Worm (Caenorhabditis elegans) whole organism, L1 larva: ENCODE data around the gene C48B4.12.

Source experiments
- C16A3.4 ChIP-seq: fragments of 150-350 bp; optimal IDR thresholded peaks from 2 replicates; lab custom pipeline; 2014; ENCODE audit warnings: missing biosample characterization, missing genetic modification characterization
- C34B4.2 ChIP-seq: sonication (generic microtip); optimal IDR thresholded peaks from 2 replicates; lab custom pipeline; 2017; ENCODE audit warnings: mild to moderate bottlenecking, missing genetic modification characterization, missing compliant biosample characterization
- F16B12.6 ChIP-seq: fragments of 150-350 bp; optimal IDR thresholded peaks from 2 replicates; lab custom pipeline; 2014; ENCODE audit warnings: missing biosample characterization, missing genetic modification characterization
- aha-1 ChIP-seq: fragments of 150-350 bp; optimal IDR thresholded peaks from 2 replicates; lab custom pipeline; 2014; ENCODE audit warnings: missing biosample characterization, missing genetic modification characterization
- alr-1 ChIP-seq: fragments of 200-800 bp; sonication (Bioruptor generic); optimal IDR thresholded peaks from 2 replicates; lab custom pipeline; 2018; ENCODE audit warnings: borderline replicate concordance, mild to moderate bottlenecking, missing genetic modification characterization, missing compliant biosample characterization
- ama-1 ChIP-seq: fragments of 150-350 bp; optimal IDR thresholded peaks from 2 replicates; lab custom pipeline; 2014
- blmp-1 ChIP-seq: fragments of 150-350 bp; optimal IDR thresholded peaks from 2 replicates; lab custom pipeline; 2014; ENCODE audit warnings: missing biosample characterization, missing genetic modification characterization
- ceh-63 ChIP-seq: fragments of 200-800 bp; sonication (Bioruptor generic); optimal IDR thresholded peaks from 2 replicates; lab custom pipeline; 2018; ENCODE audit warnings: mild to moderate bottlenecking, missing genetic modification characterization, missing compliant biosample characterization
- ceh-90 ChIP-seq: sonication (generic microtip); optimal IDR thresholded peaks from 2 replicates; lab custom pipeline; 2016; ENCODE audit warnings: missing genetic modification characterization, missing compliant biosample characterization
- ces-1 ChIP-seq: fragments of 150-350 bp; optimal IDR thresholded peaks from 2 replicates; lab custom pipeline; 2014; ENCODE audit warnings: missing biosample characterization, missing genetic modification reagents, missing genetic modification characterization
- efl-1 ChIP-seq, 4 experiments: fragments of 150-350 bp; optimal IDR thresholded peaks in 3 of 4; peaks in 1 of 4; 1 replicate in 1 of 4; 2 replicates in 3 of 4; lab custom pipeline; 2014; ENCODE audit warnings: missing biosample characterization in 2 of 4, missing genetic modification characterization in 2 of 4, missing genetic modification reagents in 2 of 4
- efl-3 ChIP-seq: fragments of 200-800 bp; sonication (Bioruptor generic); optimal IDR thresholded peaks from 2 replicates; lab custom pipeline; 2018; ENCODE audit warnings: mild to moderate bottlenecking, missing genetic modification characterization, missing compliant biosample characterization
- egl-27 ChIP-seq, 2 experiments: fragments of 150-350 bp in 1 of 2; sonication (generic microtip); optimal IDR thresholded peaks; 3 replicates each; lab custom pipeline; 2017 to 2018; ENCODE audit warnings: missing biosample characterization in 2 of 2, missing genetic modification characterization in 2 of 2, missing genetic modification reagents in 2 of 2
- elt-3 ChIP-seq, 6 experiments: fragments of 150-350 bp in 1 of 6; sonication (generic microtip); optimal IDR thresholded peaks; 2 replicates each; lab custom pipeline; 2017 to 2018; ENCODE audit warnings: missing biosample characterization in 6 of 6, missing genetic modification characterization in 6 of 6, inconsistent platforms in 1 of 6
- ets-5 ChIP-seq: fragments of 200-800 bp; sonication (Bioruptor generic); IDR thresholded peaks from 2 replicates; pipeline ENCODE4 v1.3.6; 2022; ENCODE audit warnings: missing genetic modification characterization, missing compliant biosample characterization
- fkh-4 ChIP-seq: sonication (generic microtip); optimal IDR thresholded peaks from 2 replicates; lab custom pipeline; 2016; ENCODE audit warnings: missing compliant biosample characterization, missing genetic modification characterization, borderline replicate concordance
- grh-1 ChIP-seq: fragments of 200-800 bp; sonication (Bioruptor generic); IDR thresholded peaks from 2 replicates; pipeline ENCODE4 v1.3.6; 2022; ENCODE audit warnings: missing genetic modification reagents, missing genetic modification characterization, missing compliant biosample characterization
- isw-1 ChIP-seq: fragments of 200-800 bp; sonication (Bioruptor generic); IDR thresholded peaks from 2 replicates; pipeline ENCODE4 v1.3.6; 2022; ENCODE audit warnings: missing genetic modification characterization, missing compliant biosample characterization
- jun-1 ChIP-seq: fragments of 150-350 bp; optimal IDR thresholded peaks from 2 replicates; lab custom pipeline; 2014; ENCODE audit warnings: missing biosample characterization, missing genetic modification reagents, missing genetic modification characterization
- lin-15B ChIP-seq: fragments of 150-350 bp; sonication (generic microtip); optimal IDR thresholded peaks from 3 replicates; lab custom pipeline; 2014; ENCODE audit warnings: missing biosample characterization, missing genetic modification characterization
- lin-35 ChIP-seq, 2 experiments: fragments of 150-350 bp; optimal IDR thresholded peaks; 2 replicates each; lab custom pipeline; 2014; ENCODE audit warnings: missing biosample characterization in 2 of 2, missing genetic modification characterization in 2 of 2, missing genetic modification reagents in 2 of 2
- lin-39 ChIP-seq: fragments of 150-350 bp; optimal IDR thresholded peaks from 2 replicates; lab custom pipeline; 2014; ENCODE audit warnings: missing biosample characterization, missing genetic modification reagents, missing genetic modification characterization
- lir-3 ChIP-seq: sonication (generic microtip); optimal IDR thresholded peaks from 2 replicates; lab custom pipeline; 2016; ENCODE audit warnings: mild to moderate bottlenecking, missing genetic modification characterization, moderate library complexity, missing compliant biosample characterization; ENCODE audit not compliant: poor library complexity
- mef-2 ChIP-seq: fragments of 150-350 bp; optimal IDR thresholded peaks from 2 replicates; lab custom pipeline; 2014; ENCODE audit warnings: missing biosample characterization, missing genetic modification characterization
- nhr-19 ChIP-seq: fragments of 200-800 bp; sonication (Bioruptor generic); conservative IDR thresholded peaks from 2 replicates; pipeline ENCODE4 v1.3.6; 2022; ENCODE audit warnings: missing genetic modification characterization, missing compliant biosample characterization
- nhr-47 ChIP-seq: sonication (generic microtip); optimal IDR thresholded peaks from 2 replicates; lab custom pipeline; 2016; ENCODE audit warnings: mild to moderate bottlenecking, missing genetic modification characterization, moderate library complexity, missing compliant biosample characterization
- nhr-77 ChIP-seq: fragments of 150-350 bp; optimal IDR thresholded peaks from 2 replicates; lab custom pipeline; 2014; ENCODE audit warnings: missing biosample characterization, missing genetic modification characterization
- nhr-85 ChIP-seq: sonication (generic microtip); peaks from one replicate; lab custom pipeline; 2016; ENCODE audit warnings: missing genetic modification characterization, inconsistent platforms, missing compliant biosample characterization
- pag-3 ChIP-seq: sonication (generic microtip); optimal IDR thresholded peaks from 2 replicates; lab custom pipeline; 2017; ENCODE audit warnings: missing genetic modification characterization, mild to moderate bottlenecking, missing compliant biosample characterization, antibody characterized with exemption, borderline replicate concordance; ENCODE audit not compliant: insufficient read depth
- pax-3 ChIP-seq: fragments of 200-800 bp; sonication (Bioruptor generic); optimal IDR thresholded peaks from 2 replicates; lab custom pipeline; 2018; ENCODE audit warnings: mild to moderate bottlenecking, missing genetic modification characterization, moderate library complexity, missing compliant biosample characterization
- pqm-1 ChIP-seq: sonication (generic microtip); optimal IDR thresholded peaks from 3 replicates; lab custom pipeline; 2017; ENCODE audit warnings: missing biosample characterization, missing genetic modification characterization
- rnt-1 ChIP-seq: sonication (generic microtip); optimal IDR thresholded peaks from 2 replicates; lab custom pipeline; 2016; ENCODE audit warnings: mild to moderate bottlenecking, missing genetic modification characterization, moderate library complexity, missing compliant biosample characterization
- skn-1 ChIP-seq: fragments of 150-350 bp; optimal IDR thresholded peaks from 2 replicates; lab custom pipeline; 2014; ENCODE audit warnings: missing biosample characterization, missing genetic modification characterization
- snpc-4 ChIP-seq: fragments of 150-350 bp; optimal IDR thresholded peaks from 2 replicates; lab custom pipeline; 2014; ENCODE audit warnings: missing biosample characterization, missing genetic modification characterization
- sox-4 ChIP-seq: sonication (generic microtip); optimal IDR thresholded peaks from 2 replicates; lab custom pipeline; 2016; ENCODE audit warnings: missing genetic modification characterization, missing compliant biosample characterization
- sptf-1 ChIP-seq: fragments of 150-350 bp; optimal IDR thresholded peaks from 2 replicates; lab custom pipeline; 2014; ENCODE audit warnings: missing biosample characterization, missing genetic modification characterization
- tlp-1 ChIP-seq: fragments of 150-350 bp; optimal IDR thresholded peaks from 2 replicates; lab custom pipeline; 2014; ENCODE audit warnings: missing biosample characterization, missing genetic modification characterization
- unc-130 ChIP-seq: fragments of 150-350 bp; optimal IDR thresholded peaks from 2 replicates; lab custom pipeline; 2017; ENCODE audit warnings: missing biosample characterization, missing genetic modification characterization, inconsistent platforms
- unc-30 ChIP-seq: sonication (generic microtip); optimal IDR thresholded peaks from 2 replicates; lab custom pipeline; 2017; ENCODE audit warnings: missing biosample characterization, missing genetic modification characterization
- vab-15 ChIP-seq: sonication (generic microtip); optimal IDR thresholded peaks from 2 replicates; lab custom pipeline; 2017; ENCODE audit warnings: missing genotype, mild to moderate bottlenecking, missing genetic modification characterization, missing compliant biosample characterization
- zip-4 ChIP-seq: fragments of 200-800 bp; sonication (Bioruptor generic); optimal IDR thresholded peaks from 2 replicates; lab custom pipeline; 2018; ENCODE audit warnings: mild to moderate bottlenecking, missing genetic modification characterization, moderate library complexity, missing compliant biosample characterization
- ztf-11 ChIP-seq, 2 experiments: sonication (generic microtip); optimal IDR thresholded peaks; 2 replicates each; lab custom pipeline; 2016 to 2017; ENCODE audit warnings: missing genetic modification characterization in 2 of 2, missing biosample characterization in 1 of 2, missing compliant biosample characterization in 1 of 2
- ztf-4 ChIP-seq: fragments of 150-350 bp; optimal IDR thresholded peaks from 2 replicates; lab custom pipeline; 2014; ENCODE audit warnings: missing biosample characterization, missing genetic modification characterization

C48B4.12 gene

DNA sequence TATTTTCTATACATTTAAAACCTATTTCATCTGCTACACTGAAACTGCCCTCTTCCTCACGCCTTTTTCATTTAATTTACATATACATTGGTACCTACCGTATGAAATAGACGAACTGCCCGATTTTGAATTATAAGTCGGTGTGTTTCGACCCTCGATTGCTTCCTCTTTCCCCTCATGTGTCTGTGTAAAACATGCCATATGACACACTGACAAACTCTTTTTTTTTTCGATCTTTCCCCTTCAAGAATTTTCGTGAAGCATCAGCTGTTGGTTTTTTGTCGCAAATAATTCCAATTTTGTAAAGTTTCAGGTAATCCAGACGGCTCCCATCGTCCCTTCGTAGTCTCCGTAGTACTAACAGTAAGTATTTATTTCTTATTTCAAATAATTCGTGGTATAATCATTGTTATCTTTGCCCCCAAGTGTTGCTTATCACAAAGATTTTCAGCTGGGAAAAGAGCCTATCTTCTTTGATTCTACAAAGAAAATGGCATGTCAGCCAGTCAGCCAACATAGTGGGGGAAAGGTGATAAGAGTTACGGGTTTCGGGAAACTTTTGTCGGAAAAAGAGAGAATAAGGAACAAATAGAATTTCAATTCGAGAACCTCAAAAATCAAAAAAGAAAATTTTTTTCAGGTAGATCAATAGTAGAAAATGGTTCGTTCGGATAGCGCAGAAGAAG lies 24.8 kb downstream of the C48B4.12 start (continued):
- TF ChIP-seq jun-1 (tag; lab: Kevin White, UChicago), result no peak
- no peak for TF ChIP-seq blmp-1
- TF ChIP-seq nhr-85, result peak; percentile 60
- TF ChIP-seq aha-1 (tag; lab: Kevin White, UChicago), result no peak
- no peak for TF ChIP-seq skn-1 (tag; lab: Kevin White, UChicago)
- no peak for TF ChIP-seq mef-2
- no peak for TF ChIP-seq pax-3 (tag; lab: Kevin White, UChicago)
- no peak for TF ChIP-seq nhr-77

ce11 chrIII:9623460-9623859 lies 26.3 kb downstream of the C48B4.12 start:
- no peak for TF ChIP-seq isw-1 (GFP tag; lab: Robert Waterston, UW)
- TF ChIP-seq ama-1, result no peak
- no peak for TF ChIP-seq efl-1 (optimal IDR thresholded peaks at IDR 0.05; lab: Kevin White, UChicago)
- TF ChIP-seq efl-1 (GFP tag; optimal IDR thresholded peaks at IDR 0.05 in 1 of 2; lab: Kevin White, UChicago), result no peak
- TF ChIP-seq lin-15B (tag; lab: Kevin White, UChicago), result no peak
- no peak for TF ChIP-seq ces-1 (GFP tag; lab: Kevin White, UChicago)
- TF ChIP-seq F16B12.6 (tag; lab: Kevin White, UChicago), result no peak
- peak; percentile 43 for TF ChIP-seq ceh-63 (GFP tag; lab: Kevin White, UChicago)
- TF ChIP-seq, all 84 proteins: peak for 1

DNA sequence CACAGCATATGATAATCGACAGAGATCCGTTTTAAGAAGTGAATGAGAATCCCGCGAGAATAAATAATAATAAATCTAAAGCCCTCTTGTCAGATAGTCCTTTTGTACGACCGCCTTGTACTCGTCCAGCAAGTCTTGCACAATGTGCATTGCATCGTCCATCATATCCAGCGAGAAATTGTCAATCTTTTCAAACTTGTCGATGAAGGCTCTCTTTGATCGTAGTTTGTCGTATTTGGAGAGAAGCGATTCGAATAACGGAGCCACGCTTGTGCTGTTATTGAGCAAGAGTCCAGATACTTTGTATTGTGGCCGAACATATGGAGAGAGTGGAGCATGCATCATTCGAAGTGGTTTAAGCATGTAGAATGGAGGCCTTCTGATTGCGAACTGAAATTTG lies 29.5 kb downstream of the C48B4.12 start:
- TF ChIP-seq lir-3 (tag; lab: Kevin White, UChicago) (no peak), rnt-1 (tag; lab: Kevin White, UChicago) (peak; percentile 19)

- TF ChIP-seq blmp-1, result no peak
Measured at ce11 chrIII:9629054-9629453, 31.9 kb downstream of the C48B4.12 start, which contains the start of gene tbg-1. Gene tbg-1, minus strand, starts transcription at chrIII:9629154.

- TF ChIP-seq fkh-4 (tag; lab: Kevin White, UChicago) (no peak), nhr-47 (tag; lab: Kevin White, UChicago) (peak; percentile 77), elt-3 (tag; optimal IDR thresholded peaks at IDR 0.05; lab: Kevin White, UChicago) (no peak), unc-130 (tag; lab: Kevin White, UChicago) (peak; percentile 70), efl-3 (GFP tag; lab: Kevin White, UChicago) (no peak), lin-35 (GFP tag; optimal IDR thresholded peaks at IDR 0.05; lab: Kevin White, UChicago) (peak; percentile 50 to 69), efl-1 (optimal IDR thresholded peaks at IDR 0.05; lab: Kevin White, UChicago) (peak; percentile 48 to 70), efl-1 (GFP tag; optimal IDR thresholded peaks at IDR 0.05 in 1 of 2; lab: Kevin White, UChicago) (peak; percentile 63 to 98), ztf-11 (tag; optimal IDR thresholded peaks at IDR 0.05; lab: Kevin White, UChicago) (peak in 1 of 2 experiments; percentile 45), sox-4 (tag; lab: Kevin White, UChicago) (no peak), vab-15 (no peak), C16A3.4 (tag; lab: Kevin White, UChicago) (peak; percentile 56), nhr-77 (no peak), ceh-90 (peak; percentile 26), egl-27 (tag; optimal IDR thresholded peaks at IDR 0.05; lab: Kevin White, UChicago) (no peak), pqm-1 (tag; lab: Kevin White, UChicago) (no peak), F16B12.6 (tag; lab: Kevin White, UChicago) (peak; percentile 28), ztf-4 (peak; percentile 46), zip-4 (GFP tag; lab: Kevin White, UChicago) (peak; percentile 31), lin-39 (tag; lab: Kevin White, UChicago) (peak; percentile 4), unc-30 (tag; lab: Kevin White, UChicago) (no peak), ets-5 (GFP tag; lab: Robert Waterston, UW) (no peak), pag-3 (tag; lab: Kevin White, UChicago) (no peak), isw-1 (GFP tag; lab: Robert Waterston, UW) (no peak), snpc-4 (tag; lab: Kevin White, UChicago) (peak; percentile 39), C34B4.2 (tag; lab: Kevin White, UChicago) (no peak), nhr-19 (GFP tag; lab: Robert Waterston, UW) (peak; percentile 42), grh-1 (GFP tag; lab: Robert Waterston, UW) (no peak), alr-1 (tag; lab: Kevin White, UChicago) (no peak), sptf-1 (tag; lab: Kevin White, UChicago) (no peak), tlp-1 (tag; lab: Kevin White, UChicago) (no peak)
Measured at ce11 chrIII:9629855-9630254, 32.7 kb downstream of the C48B4.12 start, which contains the start of gene rpac-19. Gene rpac-19, minus strand, starts transcription at chrIII:9629885.
